Worm (Caenorhabditis elegans) whole organism, midembryonic: ENCODE measurements around the gene myo-2.

Source experiments
- T22C8.4 ChIP-seq: fragments of 200-800 bp; sonication (Bioruptor generic); IDR thresholded peaks from 2 replicates; pipeline ENCODE4 v1.3.6; 2022; ENCODE audit warnings: missing genetic modification characterization, missing compliant biosample characterization
- cog-1 ChIP-seq: sonication (generic microtip); optimal IDR thresholded peaks from 2 replicates; lab custom pipeline; 2016; ENCODE audit warnings: missing genetic modification characterization, missing compliant biosample characterization
- med-1 ChIP-seq: sonication (generic microtip); optimal IDR thresholded peaks from 2 replicates; lab custom pipeline; 2017; ENCODE audit warnings: missing genetic modification characterization, mild to moderate bottlenecking, missing compliant biosample characterization, antibody characterized with exemption, missing genetic modification reagents; ENCODE audit not compliant: insufficient read depth
- ref-1 ChIP-seq: fragments of 200-800 bp; sonication (Bioruptor generic); conservative IDR thresholded peaks from 2 replicates; pipeline ENCODE4 v1.3.6; 2022; ENCODE audit warnings: missing genetic modification reagents, missing genetic modification characterization, missing compliant biosample characterization

ce11 chrX:12430309-12430708 is 37.6 kb upstream of the myo-2 start, which contains the start of gene med-1:
- TF ChIP-seq ref-1, result no peak
- TF ChIP-seq T22C8.4 (GFP tag; lab: Robert Waterston, UW), result no peak
- TF ChIP-seq med-1, result no peak
- no peak for TF ChIP-seq cog-1 (tag; lab: Kevin White, UChicago)
